Fruit fly (Drosophila melanogaster): ENCODE measurements around the gene CG3309.
A peak's percentile ranks its signal among the peaks of the same experiment; 100 is the strongest.

The CG3309 gene

DNA sequence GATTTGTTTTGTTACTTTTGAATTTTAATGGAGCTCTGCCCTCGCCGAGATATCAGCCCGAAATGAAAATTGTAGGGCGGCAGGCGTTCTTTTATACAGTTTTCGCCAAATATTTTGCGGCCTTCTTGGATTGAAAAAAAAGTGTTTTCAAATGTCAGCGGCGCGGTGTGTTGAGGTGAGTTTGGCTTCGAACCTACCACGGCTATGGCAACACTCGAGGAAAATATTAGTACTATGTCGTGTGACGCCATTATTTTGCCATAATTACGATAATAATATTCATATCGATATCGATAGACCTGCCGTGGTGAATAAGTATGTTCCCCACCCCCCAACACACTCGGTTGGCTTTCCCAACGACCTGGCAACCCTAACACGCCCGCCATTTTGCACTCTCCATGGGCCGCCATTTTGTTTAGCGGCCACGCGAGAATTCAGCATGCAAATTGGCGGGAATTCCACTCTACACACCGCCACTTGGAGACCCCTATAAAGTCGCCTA lies 17.3 kb downstream of the CG3309 start, which contains the start of the genes TrxT and dhd (continued):
- no peak for TF ChIP-seq CG15479 (GFP tag; optimal IDR thresholded peaks at IDR 0.05)
- no peak for TF ChIP-seq Rx (GFP tag; IDR thresholded peaks at IDR 0.05)
- TF ChIP-seq caup (GFP tag; optimal IDR thresholded peaks at IDR 0.05; ENCODE audit: severe bottlenecking) = peak; percentile 50
- TF ChIP-seq h (optimal IDR thresholded peaks at IDR 0.05) = no peak
- no peak for TF ChIP-seq Gug (GFP tag; IDR thresholded peaks at IDR 0.05)
- TF ChIP-seq salm (tag; optimal IDR thresholded peaks at IDR 0.05) = no peak
- TF ChIP-seq CG7372 (GFP tag; IDR thresholded peaks at IDR 0.05) = no peak
- no peak for TF ChIP-seq Hr3 (GFP tag; optimal IDR thresholded peaks at IDR 0.05)
- no peak for TF ChIP-seq Asciz (GFP tag; optimal IDR thresholded peaks at IDR 0.05)
- TF ChIP-seq CG8281 (tag; optimal IDR thresholded peaks at IDR 0.05) = no peak
- TF ChIP-seq CG6254 (GFP tag; optimal IDR thresholded peaks at IDR 0.05) = peak; percentile 34
- TF ChIP-seq pnt (GFP tag; optimal IDR thresholded peaks at IDR 0.05) = no peak
- peak; percentile 64; the same call in 2 of the 3 replicates for TF ChIP-seq ci (GFP tag; IDR thresholded peaks at IDR 0.05)
- peak; percentile 38 for TF ChIP-seq CHES-1-like (GFP tag; optimal IDR thresholded peaks at IDR 0.05)
- peak; percentile 14 for TF ChIP-seq ewg (GFP tag; optimal IDR thresholded peaks at IDR 0.05)
- TF ChIP-seq CG33213 (GFP tag; optimal IDR thresholded peaks at IDR 0.05) = peak; percentile 74
- TF ChIP-seq shn (GFP tag; optimal IDR thresholded peaks at IDR 0.05) = no peak
- TF ChIP-seq CkIIα-i1 (GFP tag; IDR thresholded peaks at IDR 0.05) = no peak
- no peak for TF ChIP-seq dmrt99B (tag; optimal IDR thresholded peaks at IDR 0.05)
- no peak for TF ChIP-seq gcm2 (GFP tag; optimal IDR thresholded peaks at IDR 0.05)
- TF ChIP-seq D (optimal IDR thresholded peaks at IDR 0.05) = no peak
- TF ChIP-seq D (GFP tag; optimal IDR thresholded peaks at IDR 0.05) = no peak
- peak; percentile 40 for TF ChIP-seq CG2120 (GFP tag; optimal IDR thresholded peaks at IDR 0.05)
- TF ChIP-seq ham (GFP tag; IDR thresholded peaks at IDR 0.05) = no peak
- TF ChIP-seq YL-1 (GFP tag; optimal IDR thresholded peaks at IDR 0.05) = peak; percentile 34
- no peak for TF ChIP-seq CG9609 (GFP tag; optimal IDR thresholded peaks at IDR 0.05)
- TF ChIP-seq CG13296 (GFP tag; optimal IDR thresholded peaks at IDR 0.05) = no peak
- TF ChIP-seq sc (optimal IDR thresholded peaks at IDR 0.05) = no peak
- no peak for TF ChIP-seq sc (GFP tag; optimal IDR thresholded peaks at IDR 0.05)
- no peak for TF ChIP-seq seq (GFP tag; IDR thresholded peaks at IDR 0.05)
- no peak for TF ChIP-seq bowl (GFP tag; IDR thresholded peaks at IDR 0.05)
- TF ChIP-seq disco-r (GFP tag; optimal IDR thresholded peaks at IDR 0.05) = no peak
- peak; percentile 8; the same call in 1 of the 2 replicates for TF ChIP-seq Awh (GFP tag; IDR thresholded peaks at IDR 0.05)
- TF ChIP-seq dm (GFP tag; optimal IDR thresholded peaks at IDR 0.05) = peak; percentile 89
- peak; percentile 20 for TF ChIP-seq CG13775 (GFP tag; optimal IDR thresholded peaks at IDR 0.05)
- TF ChIP-seq zen (tag; optimal IDR thresholded peaks at IDR 0.05) = no peak
- TF ChIP-seq hth (optimal IDR thresholded peaks at IDR 0.05) = no peak
- TF ChIP-seq CG6175 (GFP tag; IDR thresholded peaks at IDR 0.05) = no peak
- 0 out of 3 replicates have a peak, but pooled peaks have one; percentile 32 for TF ChIP-seq CG3726 (GFP tag; IDR thresholded peaks at IDR 0.05)
- TF ChIP-seq CG8478 (optimal IDR thresholded peaks at IDR 0.05) = no peak
- no peak for TF ChIP-seq abd-A (tag; optimal IDR thresholded peaks at IDR 0.05)
- TF ChIP-seq CTCF (GFP tag; optimal IDR thresholded peaks at IDR 0.05) = no peak
- TF ChIP-seq luna (GFP tag; optimal IDR thresholded peaks at IDR 0.05) = no peak
- no peak for TF ChIP-seq Dip2 (GFP tag; IDR thresholded peaks at IDR 0.05)
- peak; percentile 23 for TF ChIP-seq CG10209 (GFP tag; optimal IDR thresholded peaks at IDR 0.05)
- TF ChIP-seq Myb (GFP tag; optimal IDR thresholded peaks at IDR 0.05) = peak; percentile 67
- no peak for TF ChIP-seq Neu2 (GFP tag; optimal IDR thresholded peaks at IDR 0.05; ENCODE audit: borderline replicate concordance)
- peak; percentile 15 for TF ChIP-seq CG10267 (tag; optimal IDR thresholded peaks at IDR 0.05)
- TF ChIP-seq eve (GFP tag; optimal IDR thresholded peaks at IDR 0.05) = no peak
- TF ChIP-seq Ets97D (GFP tag; optimal IDR thresholded peaks at IDR 0.05) = peak; percentile 96
- TF ChIP-seq Hsf (GFP tag; optimal IDR thresholded peaks at IDR 0.05) = no peak
- TF ChIP-seq mam (GFP tag; optimal IDR thresholded peaks at IDR 0.05) = peak; percentile 22
- TF ChIP-seq vnd (GFP tag; IDR thresholded peaks at IDR 0.05; ENCODE audit: partially characterized antibody) = 0 out of 3 replicates have a peak, but pooled peaks have one; percentile 11
- no peak for TF ChIP-seq cad (GFP tag; optimal IDR thresholded peaks at IDR 0.05)
